Fruit fly (Drosophila melanogaster): ENCODE results near the gene comm3.

Gene comm3

dm6 chr3L:15675111-15675510 lies 27.5 kb upstream of the comm3 start:
- TF ChIP-seq CTCF (optimal IDR thresholded peaks at IDR 0.05) (no peak), CG8478 (optimal IDR thresholded peaks at IDR 0.05) (no peak)

dm6 chr3L:15672800-15673199 lies 25.2 kb upstream of the comm3 start:
- TF ChIP-seq CG8478 (optimal IDR thresholded peaks at IDR 0.05) (no peak), CTCF (optimal IDR thresholded peaks at IDR 0.05) (no peak)

- no peak for TF ChIP-seq CTCF (optimal IDR thresholded peaks at IDR 0.05)
- TF ChIP-seq CG8478 (optimal IDR thresholded peaks at IDR 0.05) = no peak
Observed at dm6 chr3L:15670455-15670854, 22.9 kb upstream of the comm3 start.

dm6 chr3L:15669939-15670338 lies 22.4 kb upstream of the comm3 start:
- TF ChIP-seq CG8478 (optimal IDR thresholded peaks at IDR 0.05) = no peak
- TF ChIP-seq CTCF (optimal IDR thresholded peaks at IDR 0.05) = no peak

- TF ChIP-seq CG8478 (optimal IDR thresholded peaks at IDR 0.05) (no peak), CTCF (optimal IDR thresholded peaks at IDR 0.05) (no peak)
Observed at dm6 chr3L:15665741-15666140, 18.2 kb upstream of the comm3 start.

dm6 chr3L:15664199-15664794 lies 16.7 kb upstream of the comm3 start:
- TF ChIP-seq CG8478 (optimal IDR thresholded peaks at IDR 0.05) (no peak), CTCF (optimal IDR thresholded peaks at IDR 0.05) (no peak)

dm6 chr3L:15662510-15662909 lies 14.9 kb upstream of the comm3 start:
- no peak for TF ChIP-seq CTCF (optimal IDR thresholded peaks at IDR 0.05)

dm6 chr3L:15661567-15661966 lies 14.0 kb upstream of the comm3 start, which contains the start of gene CG43082:
Gene CG43082, plus strand, starts transcription at chr3L:15661867.
- TF ChIP-seq CG8478 (optimal IDR thresholded peaks at IDR 0.05) = no peak
- TF ChIP-seq CTCF (optimal IDR thresholded peaks at IDR 0.05) = no peak

dm6 chr3L:15660915-15661314 lies 13.4 kb upstream of the comm3 start, which contains the start of the genes Eig71Ej and Eig71Ek:
Gene Eig71Ej, minus strand, starts transcription at chr3L:15661015.
Gene Eig71Ek, plus strand, starts transcription at chr3L:15661248.
- TF ChIP-seq CTCF (optimal IDR thresholded peaks at IDR 0.05) (no peak), CG8478 (optimal IDR thresholded peaks at IDR 0.05) (no peak)

dm6 chr3L:15659341-15659740 lies 11.8 kb upstream of the comm3 start, which contains the start of the genes Eig71Eh and Eig71Ei:
Gene Eig71Eh, minus strand, starts transcription at chr3L:15659441.
Gene Eig71Ei, plus strand, starts transcription at chr3L:15659707.
- TF ChIP-seq CTCF (optimal IDR thresholded peaks at IDR 0.05) = no peak
- no peak for TF ChIP-seq CG8478 (optimal IDR thresholded peaks at IDR 0.05)

- TF ChIP-seq CTCF (optimal IDR thresholded peaks at IDR 0.05) (no peak), CG8478 (optimal IDR thresholded peaks at IDR 0.05) (no peak)
Observed at dm6 chr3L:15657290-15657689, 9.7 kb upstream of the comm3 start, which contains the start of the genes Eig71Ef and Eig71Eg. Gene Eig71Ef, minus strand, starts transcription at chr3L:15657390. Gene Eig71Eg, plus strand, starts transcription at chr3L:15657628.

- TF ChIP-seq CG8478 (optimal IDR thresholded peaks at IDR 0.05) (no peak), CTCF (optimal IDR thresholded peaks at IDR 0.05) (no peak)
Observed at dm6 chr3L:15655910-15656309, 8.3 kb upstream of the comm3 start, which contains the start of gene Eig71Ee. Gene Eig71Ee, minus strand, starts transcription at chr3L:15656010.

- no peak for TF ChIP-seq CG8478 (optimal IDR thresholded peaks at IDR 0.05)
- no peak for TF ChIP-seq CTCF (optimal IDR thresholded peaks at IDR 0.05)
Observed at dm6 chr3L:15652154-15652553, 4.6 kb upstream of the comm3 start, which contains the start of the genes Eig71Ec and Eig71Ed. Gene Eig71Ec, minus strand, starts transcription at chr3L:15652254. Gene Eig71Ed, plus strand, starts transcription at chr3L:15652537.

dm6 chr3L:15650552-15650951 lies 3.0 kb upstream of the comm3 start, which contains the start of gene CG43084:
Gene CG43084, plus strand, starts transcription at chr3L:15650852.
- TF ChIP-seq CG8478 (optimal IDR thresholded peaks at IDR 0.05) = no peak
- no peak for TF ChIP-seq CTCF (optimal IDR thresholded peaks at IDR 0.05)

- TF ChIP-seq CTCF (optimal IDR thresholded peaks at IDR 0.05) = no peak
- TF ChIP-seq CG8478 (optimal IDR thresholded peaks at IDR 0.05) = no peak
Observed at dm6 chr3L:15649561-15649960, 2.0 kb upstream of the comm3 start, which contains the start of the genes Eig71Ea and Eig71Eb. Gene Eig71Ea, minus strand, starts transcription at chr3L:15649661. Gene Eig71Eb, plus strand, starts transcription at chr3L:15649936.

- TF ChIP-seq CTCF (optimal IDR thresholded peaks at IDR 0.05) = no peak
- no peak for TF ChIP-seq CG8478 (optimal IDR thresholded peaks at IDR 0.05)
Observed at dm6 chr3L:15646182-15646581, 1.4 kb downstream of the comm3 start.
